Fruit fly (Drosophila melanogaster) whole organism: ENCODE data around the gene CG43203.

Source experiments
- CG8478 ChIP-seq: fragments of >200 bp; optimal IDR thresholded peaks from 2 replicates; lab custom pipeline; 2018; ENCODE audit warnings: inconsistent platforms
- Dll ChIP-seq: fragments of >200 bp; optimal IDR thresholded peaks from 2 replicates; lab custom pipeline; 2017
- EcR ChIP-seq, 2 experiments: fragments of >200 bp; optimal IDR thresholded peaks; 2 replicates each; lab custom pipeline; 2017; ENCODE audit warnings: missing biosample characterization in 2 of 2, missing genetic modification characterization in 2 of 2, missing genetic modification reagents in 2 of 2
- pan ChIP-seq: fragments of >200 bp; optimal IDR thresholded peaks from 2 replicates; lab custom pipeline; 2017
- psq ChIP-seq: fragments of >200 bp; optimal IDR thresholded peaks from 2 replicates; lab custom pipeline; 2017

- no peak for TF ChIP-seq pan (lab: Kevin White, UChicago)
- TF ChIP-seq psq (lab: Kevin White, UChicago), result no peak
- no peak for TF ChIP-seq EcR (GFP tag; optimal IDR thresholded peaks at IDR 0.05; lab: Kevin White, UChicago)
- no peak for TF ChIP-seq CG8478 (lab: Kevin White, UChicago)
- TF ChIP-seq Dll (lab: Kevin White, UChicago), result no peak
Measured at dm6 chr3R:19362879-19363278, 9.0 kb downstream of the CG43203 start.
